Fruit fly (Drosophila melanogaster): ENCODE results near the gene ash2.

Gene ash2

dm6 chr3R:24626003-24626486 is 23.9 kb upstream of the ash2 start (continued):
- TF ChIP-seq tll (GFP tag; optimal IDR thresholded peaks at IDR 0.05) (no peak), Oaz (GFP tag; IDR thresholded peaks at IDR 0.05) (peak; percentile 44; the same call in 1 of the 2 replicates), Bdp1 (GFP tag; optimal IDR thresholded peaks at IDR 0.05) (peak; percentile 3), CG31441 (GFP tag; IDR thresholded peaks at IDR 0.05) (no peak), CG10654 (GFP tag; optimal IDR thresholded peaks at IDR 0.05) (no peak), CTCF (GFP tag; optimal IDR thresholded peaks at IDR 0.05) (no peak), dimm (GFP tag; IDR thresholded peaks at IDR 0.05) (no peak), Chrac-16 (GFP tag; optimal IDR thresholded peaks at IDR 0.05) (no peak), Scr (GFP tag; IDR thresholded peaks at IDR 0.05; ENCODE audit: partially characterized antibody) (no peak), MTF-1 (GFP tag; optimal IDR thresholded peaks at IDR 0.05; ENCODE audit: borderline replicate concordance) (no peak), chif (GFP tag; optimal IDR thresholded peaks at IDR 0.05) (peak in 1 of 2 experiments; percentile 12), CG17802 (tag; optimal IDR thresholded peaks at IDR 0.05) (no peak), CG10979 (tag; optimal IDR thresholded peaks at IDR 0.05) (no peak), trem (tag; optimal IDR thresholded peaks at IDR 0.05) (no peak), YL-1 (GFP tag; optimal IDR thresholded peaks at IDR 0.05) (no peak), sna (GFP tag; IDR thresholded peaks at IDR 0.05; ENCODE audit: partially characterized antibody) (no peak), unc-4 (GFP tag; IDR thresholded peaks at IDR 0.05; ENCODE audit: partially characterized antibody) (no peak), CG8388 (GFP tag; optimal IDR thresholded peaks at IDR 0.05) (peak; percentile 40), E2f1 (GFP tag; IDR thresholded peaks at IDR 0.05) (peak; percentile 34; the same call in 1 of the 2 replicates), CkIIα-i1 (GFP tag; IDR thresholded peaks at IDR 0.05) (no peak), pita (GFP tag; optimal IDR thresholded peaks at IDR 0.05) (no peak), Camta (GFP tag; optimal IDR thresholded peaks at IDR 0.05) (no peak), CG14965 (GFP tag; optimal IDR thresholded peaks at IDR 0.05; ENCODE audit: borderline replicate concordance) (no peak), Dek (tag; optimal IDR thresholded peaks at IDR 0.05) (no peak), vfl (GFP tag; optimal IDR thresholded peaks at IDR 0.05) (no peak), HLH4C (GFP tag; IDR thresholded peaks at IDR 0.05; ENCODE audit: partially characterized antibody) (no peak), CG4424 (GFP tag; optimal IDR thresholded peaks at IDR 0.05) (peak; percentile 37), croc (GFP tag; conservative IDR thresholded peaks at IDR 0.05) (no peak), Nf-YB (GFP tag; optimal IDR thresholded peaks at IDR 0.05) (no peak), CG2202 (tag; optimal IDR thresholded peaks at IDR 0.05) (no peak), ftz-f1 (GFP tag; optimal IDR thresholded peaks at IDR 0.05) (no peak), pan (optimal IDR thresholded peaks at IDR 0.05) (no peak), pan (GFP tag; optimal IDR thresholded peaks at IDR 0.05 in 1 of 2, IDR thresholded peaks at IDR 0.05 in 1 of 2) (peak in 1 of 2 experiments; percentile 67), bsh (GFP tag; optimal IDR thresholded peaks at IDR 0.05) (peak in 1 of 2 experiments; percentile 28), Ptx1 (GFP tag; IDR thresholded peaks at IDR 0.05) (peak; percentile 70), CG17912 (GFP tag; optimal IDR thresholded peaks at IDR 0.05) (no peak), psq (GFP tag; optimal IDR thresholded peaks at IDR 0.05) (no peak), Spps (tag; optimal IDR thresholded peaks at IDR 0.05) (no peak), B-H2 (GFP tag; optimal IDR thresholded peaks at IDR 0.05) (no peak), CG4360 (GFP tag; IDR thresholded peaks at IDR 0.05) (no peak), cato (GFP tag; optimal IDR thresholded peaks at IDR 0.05; ENCODE audit: borderline replicate concordance) (no peak), dmrt99B (tag; optimal IDR thresholded peaks at IDR 0.05) (no peak), cg (GFP tag; optimal IDR thresholded peaks at IDR 0.05) (peak; percentile 53), zfh1 (GFP tag; IDR thresholded peaks at IDR 0.05) (no peak), Nf-YC (tag; optimal IDR thresholded peaks at IDR 0.05) (no peak), CG4328 (GFP tag; optimal IDR thresholded peaks at IDR 0.05) (no peak), da (GFP tag; optimal IDR thresholded peaks at IDR 0.05) (no peak), CG18619 (GFP tag; optimal IDR thresholded peaks at IDR 0.05) (no peak), BEAF-32 (GFP tag; optimal IDR thresholded peaks at IDR 0.05) (no peak), H2.0 (GFP tag; IDR thresholded peaks at IDR 0.05) (no peak), CG7963 (GFP tag; IDR thresholded peaks at IDR 0.05; ENCODE audit: partially characterized antibody) (no peak)
